Worm (Caenorhabditis elegans) whole organism, late embryonic: Measurements from ENCODE around the gene abu-2.
A peak's percentile ranks its signal among the peaks of the same experiment; 100 is the strongest.

Source experiments
- ceh-45 ChIP-seq: fragments of 200-800 bp; sonication (Bioruptor generic); IDR thresholded peaks from 2 replicates; pipeline ENCODE4 v1.3.6; 2022; ENCODE audit warnings: missing genetic modification reagents, missing genetic modification characterization, missing compliant biosample characterization
- dve-1 ChIP-seq: sonication (generic microtip); optimal IDR thresholded peaks from 2 replicates; lab custom pipeline; 2017; ENCODE audit warnings: antibody characterized with exemption, mild to moderate bottlenecking, missing genetic modification characterization, missing compliant biosample characterization
- mec-3 ChIP-seq: sonication (generic microtip); optimal IDR thresholded peaks from 2 replicates; lab custom pipeline; 2016; ENCODE audit warnings: borderline replicate concordance, missing genetic modification characterization, missing compliant biosample characterization
- nhr-11 ChIP-seq: fragments of 150-350 bp; optimal IDR thresholded peaks from 2 replicates; lab custom pipeline; 2014; ENCODE audit warnings: missing biosample characterization, missing genetic modification characterization
- pag-3 ChIP-seq: sonication (generic microtip); optimal IDR thresholded peaks from 2 replicates; lab custom pipeline; 2016; ENCODE audit warnings: missing compliant biosample characterization, missing genetic modification characterization, borderline replicate concordance

DNA sequence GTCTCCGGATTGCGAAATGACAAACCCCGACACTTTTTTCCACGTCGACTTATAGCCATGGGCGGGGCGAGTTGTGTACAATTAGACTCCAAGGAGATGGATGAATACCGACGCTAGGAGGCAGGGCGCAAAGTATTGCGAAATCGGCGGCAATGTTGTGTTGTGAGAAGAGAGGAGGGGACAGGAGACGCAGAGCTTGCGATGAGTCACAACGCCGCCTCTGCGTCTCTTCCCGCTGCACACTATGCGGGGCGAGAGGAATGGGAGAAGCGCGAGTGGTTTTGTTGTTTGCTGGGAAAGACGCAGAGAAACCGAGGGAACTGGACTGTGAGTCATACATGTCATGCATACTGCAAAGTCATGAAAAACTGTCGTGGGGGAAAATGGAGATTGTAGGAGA, 43.9 kb upstream of the abu-2 start:
- TF ChIP-seq pag-3 (tag; lab: Kevin White, UChicago) (no peak), dve-1 (peak; percentile 83), nhr-11 (tag; lab: Kevin White, UChicago) (no peak), ceh-45 (GFP tag; lab: Robert Waterston, UW) (no peak), mec-3 (no peak)
